Fruit fly (Drosophila melanogaster) whole organism, embryonic: ENCODE results near the gene CG11698.

Experiments
- Abd-B ChIP-seq: fragments of 200-800 bp; sonication (Bioruptor generic); optimal IDR thresholded peaks from 2 replicates; lab custom pipeline; 2018; ENCODE audit warnings: missing biosample characterization, mild to moderate bottlenecking, missing genetic modification characterization, moderate library complexity
- Awh ChIP-seq: fragments of 200-800 bp; sonication (Bioruptor generic); IDR thresholded peaks from 2 replicates; pipeline ENCODE4, ENCODE4 v1.3.6; 2022; ENCODE audit warnings: missing biosample characterization, missing genetic modification characterization
- B-H2 ChIP-seq: fragments of 200-800 bp; sonication (Bioruptor generic); optimal IDR thresholded peaks from 2 replicates; lab custom pipeline; 2018; ENCODE audit warnings: missing biosample characterization, mild to moderate bottlenecking, missing genetic modification characterization
- CG10543 ChIP-seq: fragments of 200-800 bp; sonication (Bioruptor generic); optimal IDR thresholded peaks from 3 replicates; lab custom pipeline; 2017; ENCODE audit warnings: missing biosample characterization, mild to moderate bottlenecking, missing genetic modification characterization, moderate library complexity
- CG11247 ChIP-seq: fragments of 200-800 bp; sonication (Bioruptor generic); IDR thresholded peaks from 2 replicates; pipeline ENCODE4 v1.3.6; 2022; ENCODE audit warnings: missing biosample characterization, missing genetic modification characterization
- CG15269 ChIP-seq: fragments of 200-800 bp; sonication (Bioruptor generic); optimal IDR thresholded peaks from 2 replicates; lab custom pipeline; 2018; ENCODE audit warnings: missing biosample characterization, mild to moderate bottlenecking, missing genetic modification characterization, moderate library complexity
- CG15514 ChIP-seq: fragments of 200-800 bp; sonication (Bioruptor generic); optimal IDR thresholded peaks from 3 replicates; lab custom pipeline; 2017; ENCODE audit warnings: missing biosample characterization, missing genetic modification characterization, mild to moderate bottlenecking, moderate library complexity, missing genetic modification reagents
- CG1602 ChIP-seq: fragments of 200-800 bp; sonication (Bioruptor generic); optimal IDR thresholded peaks from 3 replicates; lab custom pipeline; 2016; ENCODE audit warnings: missing biosample characterization, missing genetic modification characterization
- CG1647 ChIP-seq: fragments of 200-800 bp; sonication (Bioruptor generic); optimal IDR thresholded peaks from 3 replicates; lab custom pipeline; 2016; ENCODE audit warnings: missing biosample characterization, missing genetic modification characterization
- CG17829 ChIP-seq: fragments of 200-800 bp; optimal IDR thresholded peaks from 2 replicates; lab custom pipeline; 2019; ENCODE audit warnings: missing biosample characterization, mild to moderate bottlenecking, missing genetic modification characterization, moderate library complexity
- CG18262 ChIP-seq: fragments of 200-800 bp; optimal IDR thresholded peaks from 3 replicates; lab custom pipeline; 2019; ENCODE audit warnings: missing biosample characterization, mild to moderate bottlenecking, missing genetic modification characterization, moderate library complexity
- CG2120 ChIP-seq: fragments of 200-800 bp; sonication (Bioruptor generic); optimal IDR thresholded peaks from 3 replicates; lab custom pipeline; 2016; ENCODE audit warnings: missing biosample characterization, missing genetic modification characterization
- CG2199 ChIP-seq: fragments of 200-800 bp; sonication (Bioruptor generic); IDR thresholded peaks from 3 replicates; pipeline ENCODE4 v1.3.6; 2022; ENCODE audit warnings: missing biosample characterization, missing genetic modification characterization
- CG33213 ChIP-seq: fragments of 200-800 bp; sonication (Bioruptor generic); optimal IDR thresholded peaks from 3 replicates; lab custom pipeline; 2016; ENCODE audit warnings: missing biosample characterization, missing genetic modification characterization
- CG3995 ChIP-seq: fragments of 200-800 bp; sonication (Bioruptor generic); optimal IDR thresholded peaks from 3 replicates; lab custom pipeline; 2016; ENCODE audit warnings: missing biosample characterization, missing genetic modification characterization
- CG4282 ChIP-seq: fragments of 200-800 bp; sonication (Bioruptor generic); optimal IDR thresholded peaks from 2 replicates; lab custom pipeline; 2016; ENCODE audit warnings: missing biosample characterization, missing genetic modification characterization
- CG6683 ChIP-seq: fragments of 200-800 bp; sonication (Bioruptor generic); optimal IDR thresholded peaks from 2 replicates; lab custom pipeline; 2017; ENCODE audit warnings: missing biosample characterization, mild to moderate bottlenecking, missing genetic modification characterization, missing genetic modification reagents
- CG7786 ChIP-seq: fragments of 200-800 bp; sonication (Bioruptor generic); optimal IDR thresholded peaks from 2 replicates; lab custom pipeline; 2016; ENCODE audit warnings: missing biosample characterization, missing genetic modification characterization
- CG9876 ChIP-seq: fragments of 200-800 bp; sonication (Bioruptor generic); optimal IDR thresholded peaks from 2 replicates; lab custom pipeline; 2016; ENCODE audit warnings: missing biosample characterization, missing genetic modification characterization
- CrebB ChIP-seq: fragments of 200-800 bp; sonication (Bioruptor generic); optimal IDR thresholded peaks from 3 replicates; lab custom pipeline; 2018; ENCODE audit warnings: missing biosample characterization, mild to moderate bottlenecking, missing genetic modification characterization
- Drgx ChIP-seq: fragments of 200-800 bp; sonication (Bioruptor generic); IDR thresholded peaks from 2 replicates; pipeline ENCODE4 v1.3.6; 2022; ENCODE audit warnings: missing biosample characterization, missing genetic modification characterization
- Ets97D ChIP-seq: fragments of 200-800 bp; sonication (Bioruptor generic); optimal IDR thresholded peaks from 3 replicates; lab custom pipeline; 2016; ENCODE audit warnings: missing biosample characterization, missing genetic modification characterization
- Fer3 ChIP-seq: fragments of 200-800 bp; sonication (Bioruptor generic); optimal IDR thresholded peaks from 2 replicates; lab custom pipeline; 2018; ENCODE audit warnings: missing biosample characterization, mild to moderate bottlenecking, missing genetic modification characterization, moderate library complexity
- Med ChIP-seq: fragments of 200-800 bp; sonication (Bioruptor generic); peaks from one replicate; lab custom pipeline; 2016; ENCODE audit warnings: missing biosample characterization, missing genetic modification characterization, mild to moderate bottlenecking, inconsistent platforms, moderate library complexity
- NfI ChIP-seq: fragments of 200-800 bp; sonication (Bioruptor generic); optimal IDR thresholded peaks from 3 replicates; lab custom pipeline; 2018; ENCODE audit warnings: missing biosample characterization, mild to moderate bottlenecking, missing genetic modification characterization, moderate library complexity
- Xbp1 ChIP-seq: fragments of 200-800 bp; sonication (Bioruptor generic); optimal IDR thresholded peaks from 3 replicates; lab custom pipeline; 2016; ENCODE audit warnings: missing biosample characterization, mild to moderate bottlenecking, missing genetic modification characterization
- Xrp1 ChIP-seq: fragments of 200-800 bp; sonication (Bioruptor generic); IDR thresholded peaks from 2 replicates; pipeline ENCODE4 v1.3.6; 2022; ENCODE audit warnings: missing biosample characterization, missing genetic modification characterization
- az2 ChIP-seq: fragments of 200-800 bp; sonication (Bioruptor generic); optimal IDR thresholded peaks from 3 replicates; lab custom pipeline; 2016; ENCODE audit warnings: missing biosample characterization, missing genetic modification characterization
- cato ChIP-seq: fragments of 200-800 bp; sonication (Bioruptor generic); optimal IDR thresholded peaks from 2 replicates; lab custom pipeline; 2016; ENCODE audit warnings: missing biosample characterization, missing genetic modification characterization, borderline replicate concordance
- dmrt99B ChIP-seq: fragments of 200-800 bp; sonication (Bioruptor generic); optimal IDR thresholded peaks from 2 replicates; lab custom pipeline; 2018; ENCODE audit warnings: missing biosample characterization, mild to moderate bottlenecking, missing genetic modification characterization, moderate library complexity
- ems ChIP-seq: fragments of 200-800 bp; sonication (Bioruptor generic); optimal IDR thresholded peaks from 3 replicates; lab custom pipeline; 2016; ENCODE audit warnings: missing biosample characterization, missing genetic modification characterization
- en ChIP-seq: fragments of 200-800 bp; sonication (Bioruptor generic); optimal IDR thresholded peaks from 2 replicates; lab custom pipeline; 2016; ENCODE audit warnings: missing biosample characterization, missing genetic modification characterization
- ewg ChIP-seq: fragments of 200-800 bp; sonication (Bioruptor generic); optimal IDR thresholded peaks from 3 replicates; lab custom pipeline; 2017; ENCODE audit warnings: mild to moderate bottlenecking, missing biosample characterization, missing genetic modification reagents, missing genetic modification characterization
- eyg ChIP-seq: fragments of 200-800 bp; sonication (Bioruptor generic); optimal IDR thresholded peaks from 3 replicates; lab custom pipeline; 2016; ENCODE audit warnings: missing biosample characterization, missing genetic modification characterization
- fd96Cb ChIP-seq: fragments of 200-800 bp; sonication (Bioruptor generic); optimal IDR thresholded peaks from 2 replicates; lab custom pipeline; 2018; ENCODE audit warnings: missing biosample characterization, mild to moderate bottlenecking, missing genetic modification characterization, moderate library complexity
- fu2 ChIP-seq: fragments of 200-800 bp; sonication (Bioruptor generic); optimal IDR thresholded peaks from 2 replicates; lab custom pipeline; 2016; ENCODE audit warnings: missing biosample characterization, missing genetic modification characterization
- gem ChIP-seq: fragments of 200-800 bp; sonication (Bioruptor generic); optimal IDR thresholded peaks from 2 replicates; lab custom pipeline; 2019; ENCODE audit warnings: missing biosample characterization, mild to moderate bottlenecking, missing genetic modification characterization, moderate library complexity
- gsb ChIP-seq: fragments of 200-800 bp; sonication (Bioruptor generic); IDR thresholded peaks from 2 replicates; pipeline ENCODE4 v1.3.6; 2022; ENCODE audit warnings: missing biosample characterization, missing genetic modification characterization
- kah ChIP-seq: fragments of 200-800 bp; sonication (Bioruptor generic); optimal IDR thresholded peaks from 2 replicates; lab custom pipeline; 2018; ENCODE audit warnings: missing biosample characterization, mild to moderate bottlenecking, missing genetic modification characterization
- kay ChIP-seq: fragments of 200-800 bp; sonication (Bioruptor generic); optimal IDR thresholded peaks from 2 replicates; lab custom pipeline; 2016; ENCODE audit warnings: missing biosample characterization, missing genetic modification characterization
- klu ChIP-seq: fragments of 200-800 bp; sonication (Bioruptor generic); IDR thresholded peaks from 2 replicates; pipeline ENCODE4 v1.3.6; 2022; ENCODE audit warnings: missing biosample characterization, missing genetic modification characterization
- lmd ChIP-seq: fragments of 200-800 bp; sonication (Bioruptor generic); IDR thresholded peaks from 2 replicates; pipeline ENCODE4 v1.3.6; 2022; ENCODE audit warnings: missing biosample characterization, missing genetic modification characterization
- nmo ChIP-seq: fragments of 200-800 bp; sonication (Bioruptor generic); optimal IDR thresholded peaks from 2 replicates; lab custom pipeline; 2018; ENCODE audit warnings: missing biosample characterization, mild to moderate bottlenecking, missing genetic modification characterization, moderate library complexity
- org-1 ChIP-seq: fragments of 200-800 bp; sonication (Bioruptor generic); optimal IDR thresholded peaks from 2 replicates; lab custom pipeline; 2017; ENCODE audit warnings: missing biosample characterization, missing genetic modification characterization
- pnt ChIP-seq: fragments of 200-800 bp; sonication (Bioruptor generic); optimal IDR thresholded peaks from 3 replicates; lab custom pipeline; 2016; ENCODE audit warnings: missing biosample characterization, missing genetic modification characterization
- row ChIP-seq: fragments of 200-800 bp; sonication (Bioruptor generic); IDR thresholded peaks from 3 replicates; pipeline ENCODE4 v1.3.6; 2022; ENCODE audit warnings: missing biosample characterization, missing genetic modification characterization
- salm ChIP-seq: fragments of 200-800 bp; sonication (Bioruptor generic); optimal IDR thresholded peaks from 2 replicates; lab custom pipeline; 2018; ENCODE audit warnings: missing biosample characterization, mild to moderate bottlenecking, missing genetic modification characterization
- sens-2 ChIP-seq: fragments of 200-800 bp; sonication (Bioruptor generic); IDR thresholded peaks from 2 replicates; pipeline ENCODE4 v1.3.6; 2022; ENCODE audit warnings: missing biosample characterization, missing genetic modification characterization
- so ChIP-seq: fragments of 200-800 bp; sonication (Bioruptor generic); IDR thresholded peaks from 3 replicates; pipeline ENCODE4 v1.3.6; 2022; ENCODE audit warnings: missing biosample characterization, missing genetic modification characterization
- sug ChIP-seq: fragments of 200-800 bp; optimal IDR thresholded peaks from 2 replicates; lab custom pipeline; 2019; ENCODE audit warnings: missing biosample characterization, mild to moderate bottlenecking, missing genetic modification characterization, moderate library complexity
- tup ChIP-seq: fragments of 200-800 bp; sonication (Bioruptor generic); optimal IDR thresholded peaks from 2 replicates; lab custom pipeline; 2016; ENCODE audit warnings: missing biosample characterization, mild to moderate bottlenecking, missing genetic modification characterization, moderate library complexity
- twi ChIP-seq: fragments of 200-800 bp; optimal IDR thresholded peaks from 2 replicates; lab custom pipeline; 2019; ENCODE audit warnings: missing biosample characterization, mild to moderate bottlenecking, missing genetic modification characterization, moderate library complexity
- yki ChIP-seq: fragments of >200 bp; optimal IDR thresholded peaks from 3 replicates; lab custom pipeline; 2018

The CG11698 gene

dm6 chr3R:8354969-8355368 lies 43.0 kb downstream of the CG11698 start (continued):
- TF ChIP-seq Drgx (GFP tag; lab: Robert Waterston, UW): peak; percentile 95
- no peak for TF ChIP-seq CG6683 (GFP tag; lab: Kevin White, UChicago)
- TF ChIP-seq CG17829 (tag; lab: Kevin White, UChicago): peak; percentile 2
- peak; percentile 48 for TF ChIP-seq fd96Cb (tag; lab: Kevin White, UChicago)
- peak; percentile 36; the same call in 1 of the 2 replicates for TF ChIP-seq lmd (GFP tag; lab: Robert Waterston, UW)
- peak; percentile 4 for TF ChIP-seq Xbp1
- TF ChIP-seq yki (lab: Kevin White, UChicago): no peak
- TF ChIP-seq CG9876 (GFP tag; lab: Kevin White, UChicago): no peak
- TF ChIP-seq B-H2: no peak
- TF ChIP-seq ems (GFP tag; lab: Kevin White, UChicago): no peak
- TF ChIP-seq CG4282 (GFP tag; lab: Kevin White, UChicago): no peak
- no peak for TF ChIP-seq kay (GFP tag; lab: Kevin White, UChicago)
- TF ChIP-seq CG1602 (GFP tag; lab: Kevin White, UChicago): no peak
- TF ChIP-seq gsb (GFP tag; lab: Robert Waterston, UW): no peak
- TF ChIP-seq gem (tag; lab: Kevin White, UChicago): peak; percentile 60
- no peak for TF ChIP-seq az2
- no peak for TF ChIP-seq CG2120 (GFP tag; lab: Kevin White, UChicago)
- no peak for TF ChIP-seq ewg (GFP tag; lab: Kevin White, UChicago)
- peak; percentile 73 for TF ChIP-seq dmrt99B
- TF ChIP-seq salm: no peak
- no peak for TF ChIP-seq CG33213 (GFP tag; lab: Kevin White, UChicago)
- no peak; the same call in 2 of the 3 replicates for TF ChIP-seq so (GFP tag; lab: Robert Waterston, UW)
- TF ChIP-seq fu2: no peak
- TF ChIP-seq CG15269 (tag; lab: Kevin White, UChicago): peak; percentile 20
- no peak for TF ChIP-seq CG3995
- no peak for TF ChIP-seq pnt (GFP tag; lab: Kevin White, UChicago)
- TF ChIP-seq kah (GFP tag; lab: Kevin White, UChicago): no peak
- TF ChIP-seq sug (tag; lab: Kevin White, UChicago): no peak
- TF ChIP-seq en (GFP tag; lab: Kevin White, UChicago): no peak
- TF ChIP-seq CG2199 (GFP tag; lab: Robert Waterston, UW): no peak
- TF ChIP-seq Ets97D: no peak
- TF ChIP-seq eyg (GFP tag; lab: Kevin White, UChicago): no peak
- TF ChIP-seq CrebB (tag; lab: Kevin White, UChicago): no peak
- no peak for TF ChIP-seq org-1 (GFP tag; lab: Kevin White, UChicago)
- TF ChIP-seq Xrp1 (GFP tag; lab: Robert Waterston, UW): no peak
- no peak for TF ChIP-seq CG7786
- no peak for TF ChIP-seq CG10543 (GFP tag; lab: Kevin White, UChicago)
- TF ChIP-seq tup (GFP tag; lab: Kevin White, UChicago): no peak
- peak; percentile 13 for TF ChIP-seq nmo
- no peak for TF ChIP-seq cato
- TF ChIP-seq sens-2 (GFP tag; lab: Robert Waterston, UW): no peak
- TF ChIP-seq Abd-B (GFP tag; lab: Kevin White, UChicago): peak; percentile 27
- TF ChIP-seq CG15514 (GFP tag; lab: Kevin White, UChicago): no peak
- no peak for TF ChIP-seq NfI
- TF ChIP-seq Fer3 (tag; lab: Kevin White, UChicago): no peak
- TF ChIP-seq Awh (GFP tag; lab: Robert Waterston, UW): no peak
- no peak for TF ChIP-seq CG11247 (GFP tag; lab: Robert Waterston, UW)
- no peak for TF ChIP-seq row
- peak; percentile 78 for TF ChIP-seq Med (GFP tag; lab: Kevin White, UChicago)
- no peak for TF ChIP-seq CG1647
- no peak for TF ChIP-seq klu
- TF ChIP-seq CG18262 (tag; lab: Kevin White, UChicago): no peak
- no peak for TF ChIP-seq twi (tag; lab: Kevin White, UChicago)
